Worm (Caenorhabditis elegans): ENCODE data around the gene sym-1.

The sym-1 gene

ce11 chrX:14559519-14560296 is 21.7 kb upstream of the sym-1 start (continued):
- TF ChIP-seq irx-1 (tag; optimal IDR thresholded peaks at IDR 0.05) (no peak), isw-1 (GFP tag; IDR thresholded peaks at IDR 0.05) (no peak), nhr-85 (tag) (no peak)

DNA sequence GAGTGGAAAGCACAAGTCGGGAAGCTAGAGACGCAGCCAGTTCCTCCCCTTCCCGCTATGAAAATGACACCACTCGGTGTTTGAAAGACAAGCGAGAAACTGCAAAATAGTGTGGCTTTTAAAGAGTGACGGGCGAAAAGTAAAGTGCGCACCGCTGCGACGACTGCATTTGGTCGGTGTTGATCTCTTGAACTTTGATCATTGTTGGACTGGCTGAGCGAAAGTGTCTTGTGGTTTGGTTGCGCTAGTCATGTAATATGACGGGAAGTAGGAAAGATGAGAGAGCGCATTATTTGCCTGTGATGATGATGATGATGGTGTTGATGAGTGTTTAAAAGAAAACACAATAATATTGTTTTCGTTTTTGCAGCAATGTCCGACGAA is 21.1 kb upstream of the sym-1 start:
- TF ChIP-seq nhr-20 (tag; optimal IDR thresholded peaks at IDR 0.05) (peak; percentile 98), nhr-77 (tag; optimal IDR thresholded peaks at IDR 0.05) (peak; percentile 95), lir-3 (tag; optimal IDR thresholded peaks at IDR 0.05; ENCODE audit: poor library complexity) (peak; percentile 63), irx-1 (tag; optimal IDR thresholded peaks at IDR 0.05) (peak; percentile 84), sup-37 (GFP tag; optimal IDR thresholded peaks at IDR 0.05) (peak; percentile 49), nhr-28 (tag; optimal IDR thresholded peaks at IDR 0.05) (no peak), jun-1 (tag; optimal IDR thresholded peaks at IDR 0.05) (peak; percentile 93), zip-4 (GFP tag; optimal IDR thresholded peaks at IDR 0.05) (peak; percentile 41), nhr-71 (tag; optimal IDR thresholded peaks at IDR 0.05) (peak; percentile 99), blmp-1 (tag; optimal IDR thresholded peaks at IDR 0.05) (peak; percentile 99), unc-130 (tag; optimal IDR thresholded peaks at IDR 0.05) (peak; percentile 85), unc-62 (GFP tag; optimal IDR thresholded peaks at IDR 0.05) (no peak), zag-1 (tag; optimal IDR thresholded peaks at IDR 0.05) (no peak), nhr-19 (GFP tag; conservative IDR thresholded peaks at IDR 0.05) (peak; percentile 86), grh-1 (GFP tag; IDR thresholded peaks at IDR 0.05) (peak; percentile 66), hlh-17 (GFP tag; optimal IDR thresholded peaks at IDR 0.05; ENCODE audit: borderline replicate concordance) (no peak), xbp-1 (tag; optimal IDR thresholded peaks at IDR 0.05) (peak; percentile 77), lsy-2 (tag; optimal IDR thresholded peaks at IDR 0.05) (peak; percentile 72 to 82), pag-3 (tag; optimal IDR thresholded peaks at IDR 0.05; ENCODE audit: borderline replicate concordance, insufficient read depth) (no peak), nhr-90 (tag; optimal IDR thresholded peaks at IDR 0.05; ENCODE audit: poor library complexity) (peak; percentile 81), vab-15 (tag; optimal IDR thresholded peaks at IDR 0.05) (peak; percentile 0), egl-27 (tag; optimal IDR thresholded peaks at IDR 0.05) (peak; percentile 96 to 99), unc-30 (tag; optimal IDR thresholded peaks at IDR 0.05) (no peak), elt-2 (tag; optimal IDR thresholded peaks at IDR 0.05) (peak; percentile 83), rnt-1 (tag; optimal IDR thresholded peaks at IDR 0.05) (peak; percentile 35), fkh-8 (tag; optimal IDR thresholded peaks at IDR 0.05) (peak; percentile 96), mab-9 (GFP tag; IDR thresholded peaks at IDR 0.05) (peak; percentile 65), unc-86 (tag; optimal IDR thresholded peaks at IDR 0.05) (peak; percentile 77), nhr-237 (tag; optimal IDR thresholded peaks at IDR 0.05) (peak; percentile 87), lin-39 (tag; optimal IDR thresholded peaks at IDR 0.05) (no peak), tbx-2 (tag; optimal IDR thresholded peaks at IDR 0.05) (peak; percentile 95), efl-1 (optimal IDR thresholded peaks at IDR 0.05) (peak; percentile 27 to 44), efl-1 (GFP tag; optimal IDR thresholded peaks at IDR 0.05 in 1 of 2) (no peak), dpl-1 (GFP tag; optimal IDR thresholded peaks at IDR 0.05) (peak; percentile 28 to 40 (median 36)), skn-1 (tag; optimal IDR thresholded peaks at IDR 0.05) (peak; percentile 35), mdl-1 (tag; optimal IDR thresholded peaks at IDR 0.05) (peak; percentile 27 to 92), snu-23 (GFP tag; optimal IDR thresholded peaks at IDR 0.05) (peak; percentile 88), ceh-8 (GFP tag; optimal IDR thresholded peaks at IDR 0.05) (no peak), fos-1 (tag; optimal IDR thresholded peaks at IDR 0.05) (peak; percentile 78), lin-35 (GFP tag; optimal IDR thresholded peaks at IDR 0.05) (peak; percentile 40 to 74), C16A3.4 (tag; optimal IDR thresholded peaks at IDR 0.05) (peak; percentile 76), fkh-10 (GFP tag; optimal IDR thresholded peaks at IDR 0.05) (peak; percentile 84), nhr-47 (tag; optimal IDR thresholded peaks at IDR 0.05) (peak; percentile 87), ztf-4 (tag; optimal IDR thresholded peaks at IDR 0.05) (peak; percentile 77), sox-4 (tag; optimal IDR thresholded peaks at IDR 0.05) (peak; percentile 57), egl-13 (tag; optimal IDR thresholded peaks at IDR 0.05) (peak; percentile 95), isw-1 (GFP tag; IDR thresholded peaks at IDR 0.05) (peak; percentile 65), ceh-88 (GFP tag; IDR thresholded peaks at IDR 0.05) (peak; percentile 64)
